Worm (Caenorhabditis elegans) whole organism, L4 larva: ENCODE measurements around the gene Y75B12A.2.

ENCODE experiments used
- D1046.2 ChIP-seq: fragments of 200-800 bp; sonication (Bioruptor generic); IDR thresholded peaks from 2 replicates; pipeline ENCODE4 v1.3.6; 2022; ENCODE audit warnings: missing genetic modification characterization, missing compliant biosample characterization
- F37D6.2 ChIP-seq: sonication (generic microtip); optimal IDR thresholded peaks from 2 replicates; lab custom pipeline; 2016; ENCODE audit warnings: mild to moderate bottlenecking, missing genetic modification characterization, missing compliant biosample characterization
- F44E2.7 ChIP-seq: fragments of 200-800 bp; sonication (Bioruptor generic); IDR thresholded peaks from 2 replicates; pipeline ENCODE4 v2.1.2; 2022; ENCODE audit warnings: missing genetic modification characterization, missing compliant biosample characterization
- F49E8.2 ChIP-seq: sonication (generic microtip); optimal IDR thresholded peaks from 2 replicates; lab custom pipeline; 2016; ENCODE audit warnings: missing compliant biosample characterization, mild to moderate bottlenecking, missing genetic modification characterization, borderline replicate concordance
- T26A8.4 ChIP-seq: fragments of 200-800 bp; sonication (Bioruptor generic); IDR thresholded peaks from 2 replicates; pipeline ENCODE4 v1.3.6; 2022; ENCODE audit warnings: missing genetic modification characterization, missing compliant biosample characterization
- Y105C5A.15 ChIP-seq: fragments of 200-800 bp; sonication (Bioruptor generic); IDR thresholded peaks from 2 replicates; pipeline ENCODE4 v1.3.6; 2022; ENCODE audit warnings: missing genetic modification characterization, missing compliant biosample characterization
- Y48G9A.11 ChIP-seq: fragments of 200-800 bp; sonication (Bioruptor generic); IDR thresholded peaks from 2 replicates; pipeline ENCODE4 v1.3.6; 2022; ENCODE audit warnings: missing genetic modification reagents, missing genetic modification characterization, missing compliant biosample characterization
- Y5F2A.4 ChIP-seq: fragments of 200-800 bp; sonication (Bioruptor generic); optimal IDR thresholded peaks from 2 replicates; lab custom pipeline; 2018; ENCODE audit warnings: mild to moderate bottlenecking, missing genetic modification characterization, missing compliant biosample characterization
- Y75B8A.6 ChIP-seq: fragments of 200-800 bp; sonication (Bioruptor generic); IDR thresholded peaks from 2 replicates; pipeline ENCODE4 v1.3.6; 2022; ENCODE audit warnings: missing genetic modification reagents, missing genetic modification characterization, missing compliant biosample characterization
- aha-1 ChIP-seq: fragments of 150-350 bp; peaks from one replicate; lab custom pipeline; 2014; ENCODE audit warnings: missing biosample characterization, missing genetic modification characterization
- ama-1 ChIP-seq: fragments of 150-350 bp; optimal IDR thresholded peaks from 2 replicates; lab custom pipeline; 2014; ENCODE audit warnings: inconsistent platforms, mixed read lengths
- arid-1 ChIP-seq: fragments of 200-800 bp; sonication (Bioruptor generic); conservative IDR thresholded peaks from 2 replicates; pipeline ENCODE4 v1.3.6; 2022; ENCODE audit warnings: missing genetic modification reagents, missing genetic modification characterization, missing compliant biosample characterization
- attf-4 ChIP-seq: sonication (generic microtip); optimal IDR thresholded peaks from 3 replicates; lab custom pipeline; 2017; ENCODE audit warnings: missing biosample characterization, missing genetic modification characterization
- ceh-44 ChIP-seq: fragments of 200-800 bp; sonication (Bioruptor generic); IDR thresholded peaks from 2 replicates; pipeline ENCODE4 v1.3.6; 2022; ENCODE audit warnings: missing genetic modification reagents, missing genetic modification characterization, missing compliant biosample characterization
- ces-1 ChIP-seq: fragments of 150-350 bp; sonication (generic microtip); optimal IDR thresholded peaks from 4 replicates; lab custom pipeline; 2014; ENCODE audit warnings: missing biosample characterization, missing genetic modification reagents, missing genetic modification characterization
- daf-16 ChIP-seq, 3 experiments: sonication (generic microtip); optimal IDR thresholded peaks; 2 replicates each; lab custom pipeline; 2016 to 2017; ENCODE audit warnings: missing genetic modification characterization in 3 of 3, missing genetic modification reagents in 3 of 3, mild to moderate bottlenecking in 2 of 3, missing compliant biosample characterization in 2 of 3, missing biosample characterization in 1 of 3, moderate library complexity in 1 of 3
- daf-19 ChIP-seq: fragments of 200-800 bp; sonication (Bioruptor generic); conservative IDR thresholded peaks from 2 replicates; pipeline ENCODE4 v1.3.6; 2022; ENCODE audit warnings: missing genetic modification characterization, missing compliant biosample characterization
- dmd-6 ChIP-seq: fragments of 200-800 bp; sonication (Bioruptor generic); IDR thresholded peaks from 2 replicates; pipeline ENCODE4 v1.3.6; 2022; ENCODE audit warnings: missing genetic modification reagents, missing genetic modification characterization, missing compliant biosample characterization
- duxl-1 ChIP-seq: sonication (generic microtip); optimal IDR thresholded peaks from 2 replicates; lab custom pipeline; 2016; ENCODE audit warnings: mild to moderate bottlenecking, missing genetic modification characterization, moderate library complexity, missing compliant biosample characterization; ENCODE audit not compliant: poor library complexity
- dve-1 ChIP-seq: sonication (generic microtip); optimal IDR thresholded peaks from 2 replicates; lab custom pipeline; 2017; ENCODE audit warnings: antibody characterized with exemption, mild to moderate bottlenecking, missing genetic modification characterization, missing compliant biosample characterization; ENCODE audit not compliant: insufficient read depth
- egl-43 ChIP-seq: fragments of 200-800 bp; sonication (Bioruptor generic); IDR thresholded peaks from 2 replicates; pipeline ENCODE4 v1.3.6; 2022; ENCODE audit warnings: missing genetic modification reagents, missing genetic modification characterization, missing compliant biosample characterization
- fkh-10 ChIP-seq: fragments of 150-350 bp; optimal IDR thresholded peaks from 2 replicates; lab custom pipeline; 2014; ENCODE audit warnings: missing biosample characterization, missing genetic modification reagents, missing genetic modification characterization
- fos-1 ChIP-seq: fragments of 150-350 bp; optimal IDR thresholded peaks from 2 replicates; lab custom pipeline; 2014; ENCODE audit warnings: missing biosample characterization, missing genetic modification characterization
- gei-8 ChIP-seq: fragments of 200-800 bp; sonication (Bioruptor generic); optimal IDR thresholded peaks from 2 replicates; lab custom pipeline; 2018; ENCODE audit warnings: mild to moderate bottlenecking, missing genetic modification characterization, missing compliant biosample characterization
- lim-7 ChIP-seq: fragments of 200-800 bp; sonication (Bioruptor generic); IDR thresholded peaks from 2 replicates; pipeline ENCODE4 v1.3.6; 2022; ENCODE audit warnings: missing genetic modification characterization, missing compliant biosample characterization
- lin-1 ChIP-seq: fragments of 200-800 bp; sonication (Bioruptor generic); IDR thresholded peaks from 2 replicates; pipeline ENCODE4 v1.3.6; 2022; ENCODE audit warnings: missing genetic modification reagents, missing genetic modification characterization, missing compliant biosample characterization
- lin-13 ChIP-seq: fragments of 150-350 bp; optimal IDR thresholded peaks from 2 replicates; lab custom pipeline; 2014; ENCODE audit warnings: missing biosample characterization, missing genetic modification reagents, missing genetic modification characterization
- lin-38 ChIP-seq: fragments of 200-800 bp; sonication (Bioruptor generic); IDR thresholded peaks from 2 replicates; pipeline ENCODE4 v1.3.6; 2022; ENCODE audit warnings: missing genetic modification reagents, missing genetic modification characterization, missing compliant biosample characterization
- lin-39 ChIP-seq: fragments of 150-350 bp; optimal IDR thresholded peaks from 2 replicates; lab custom pipeline; 2014; ENCODE audit warnings: missing biosample characterization, missing genetic modification reagents, missing genetic modification characterization
- mdl-1 ChIP-seq, 2 experiments: fragments of 150-350 bp in 1 of 2; sonication (generic microtip) in 1 of 2; optimal IDR thresholded peaks; 2 replicates each; lab custom pipeline; 2014 to 2017; ENCODE audit warnings: missing biosample characterization in 2 of 2, missing genetic modification characterization in 2 of 2
- mdt-29 ChIP-seq: fragments of 200-800 bp; sonication (Bioruptor generic); IDR thresholded peaks from 2 replicates; pipeline ENCODE4 v1.3.6; 2022; ENCODE audit warnings: missing genetic modification reagents, missing genetic modification characterization, missing compliant biosample characterization
- nhr-25 ChIP-seq: sonication (generic microtip); optimal IDR thresholded peaks from 2 replicates; lab custom pipeline; 2017; ENCODE audit warnings: missing genetic modification characterization, mild to moderate bottlenecking, missing compliant biosample characterization, antibody characterized with exemption, moderate library complexity, borderline replicate concordance; ENCODE audit not compliant: insufficient read depth
- nhr-41 ChIP-seq: fragments of 200-800 bp; sonication (Bioruptor generic); IDR thresholded peaks from 2 replicates; pipeline ENCODE4 v1.3.6; 2022; ENCODE audit warnings: missing genetic modification reagents, missing genetic modification characterization, missing compliant biosample characterization
- nhr-42 ChIP-seq: fragments of 200-800 bp; sonication (Bioruptor generic); IDR thresholded peaks from 2 replicates; pipeline ENCODE4 v1.3.6; 2022; ENCODE audit warnings: missing genetic modification characterization, missing compliant biosample characterization
- nhr-48 ChIP-seq: sonication (generic microtip); optimal IDR thresholded peaks from 2 replicates; lab custom pipeline; 2016; ENCODE audit warnings: mild to moderate bottlenecking, missing genetic modification characterization, missing compliant biosample characterization
- nhr-6 ChIP-seq: fragments of 150-350 bp; optimal IDR thresholded peaks from 2 replicates; lab custom pipeline; 2014; ENCODE audit warnings: missing biosample characterization, missing genetic modification characterization
- pha-4 ChIP-seq, 2 experiments: fragments of 150-350 bp in 1 of 2; fragments of 200-800 bp in 1 of 2; sonication (Bioruptor generic) in 1 of 2; IDR thresholded peaks in 1 of 2; optimal IDR thresholded peaks in 1 of 2; 2 replicates each; pipeline versions ENCODE4 v1.3.6 to Lab custom; 2014 to 2022; ENCODE audit warnings: missing genetic modification characterization in 2 of 2, missing genetic modification reagents in 2 of 2, missing biosample characterization in 1 of 2, missing compliant biosample characterization in 1 of 2
- snpc-1.2 ChIP-seq: fragments of 200-800 bp; sonication (Bioruptor generic); IDR thresholded peaks from 2 replicates; pipeline ENCODE4 v1.3.6; 2022; ENCODE audit warnings: missing genetic modification reagents, missing genetic modification characterization, missing compliant biosample characterization
- zag-1 ChIP-seq: fragments of 150-350 bp; optimal IDR thresholded peaks from 2 replicates; lab custom pipeline; 2014; ENCODE audit warnings: missing biosample characterization, missing genetic modification characterization
- zfp-2 ChIP-seq: sonication (generic microtip); optimal IDR thresholded peaks from 2 replicates; lab custom pipeline; 2016; ENCODE audit warnings: mild to moderate bottlenecking, missing genetic modification characterization, missing compliant biosample characterization
- zip-11 ChIP-seq: fragments of 200-800 bp; sonication (Bioruptor generic); IDR thresholded peaks from 2 replicates; pipeline ENCODE4 v1.3.6; 2022; ENCODE audit warnings: missing genetic modification characterization, missing compliant biosample characterization
- ztf-7 ChIP-seq: fragments of 150-350 bp; optimal IDR thresholded peaks from 2 replicates; lab custom pipeline; 2014; ENCODE audit warnings: missing biosample characterization, missing genetic modification characterization

The Y75B12A.2 gene

ce11 chrV:15082291-15082690 is 27.1 kb upstream of the Y75B12A.2 start, which contains the start of the genes C01G10.10 and C01G10.9 (continued):
- TF ChIP-seq nhr-48 (tag; lab: Kevin White, UChicago): peak; percentile 1
- no peak for TF ChIP-seq F44E2.7 (GFP tag; lab: Robert Waterston, UW)
- TF ChIP-seq ces-1 (GFP tag; lab: Kevin White, UChicago): no peak
- no peak for TF ChIP-seq lin-1
- no peak for TF ChIP-seq ztf-7 (tag; lab: Kevin White, UChicago)
- TF ChIP-seq mdl-1 (tag; optimal IDR thresholded peaks at IDR 0.05; lab: Kevin White, UChicago): no peak
- peak; percentile 39 for TF ChIP-seq dve-1 (tag; lab: Kevin White, UChicago)
- no peak for TF ChIP-seq Y48G9A.11 (GFP tag; lab: Robert Waterston, UW)
- TF ChIP-seq attf-4 (tag; lab: Kevin White, UChicago): no peak
- TF ChIP-seq Y75B8A.6: no peak
- no peak for TF ChIP-seq mdt-29 (GFP tag; lab: Robert Waterston, UW)
- no peak for TF ChIP-seq daf-19 (GFP tag; lab: Robert Waterston, UW)

ce11 chrV:15083659-15084058 is 25.7 kb upstream of the Y75B12A.2 start:
- TF ChIP-seq Y5F2A.4 (GFP tag; lab: Kevin White, UChicago) (no peak), Y48G9A.11 (GFP tag; lab: Robert Waterston, UW) (peak; percentile 58; the same call in 1 of the 2 replicates), D1046.2 (GFP tag; lab: Robert Waterston, UW) (no peak), fos-1 (tag; lab: Kevin White, UChicago) (no peak), Y105C5A.15 (GFP tag; lab: Robert Waterston, UW) (no peak), dve-1 (tag; lab: Kevin White, UChicago) (peak; percentile 10), ceh-44 (GFP tag; lab: Robert Waterston, UW) (no peak), pha-4 (GFP tag; IDR thresholded peaks at IDR 0.05; lab: Robert Waterston, UW) (peak; percentile 47; the same call in 1 of the 2 replicates), pha-4 (tag; optimal IDR thresholded peaks at IDR 0.05; lab: Kevin White, UChicago) (no peak), nhr-6 (tag; lab: Kevin White, UChicago) (peak; percentile 48), lim-7 (GFP tag; lab: Robert Waterston, UW) (no peak), nhr-41 (no peak), lin-39 (tag; lab: Kevin White, UChicago) (no peak), nhr-25 (tag; lab: Kevin White, UChicago) (no peak), fkh-10 (GFP tag; lab: Kevin White, UChicago) (no peak), ama-1 (lab: Kevin White, UChicago) (peak; percentile 70), T26A8.4 (peak; percentile 14; the same call in 1 of the 2 replicates), arid-1 (GFP tag; lab: Robert Waterston, UW) (0 out of 2 replicates have a peak, but pooled peaks have one; percentile 30), F49E8.2 (peak; percentile 32), duxl-1 (peak; percentile 44), dmd-6 (GFP tag; lab: Robert Waterston, UW) (no peak), nhr-42 (GFP tag; lab: Robert Waterston, UW) (no peak), F37D6.2 (no peak), ces-1 (GFP tag; lab: Kevin White, UChicago) (no peak), zip-11 (no peak), lin-13 (GFP tag; lab: Kevin White, UChicago) (peak; percentile 35), aha-1 (tag; lab: Kevin White, UChicago) (peak; percentile 18), zag-1 (tag; lab: Kevin White, UChicago) (no peak), snpc-1.2 (GFP tag; lab: Robert Waterston, UW) (no peak), Y75B8A.6 (0 out of 2 replicates have a peak, but pooled peaks have one; percentile 21), zfp-2 (tag; lab: Kevin White, UChicago) (no peak), egl-43 (GFP tag; lab: Robert Waterston, UW) (peak; percentile 47; the same call in 1 of the 2 replicates), lin-38 (peak; percentile 66), daf-16 (GFP tag; optimal IDR thresholded peaks at IDR 0.05; lab: Kevin White, UChicago) (no peak), daf-16 (tag; optimal IDR thresholded peaks at IDR 0.05; lab: Kevin White, UChicago) (peak; percentile 25), gei-8 (GFP tag; lab: Kevin White, UChicago) (no peak)
- TF ChIP-seq, all 104 proteins: peak for 15
